Worm (Caenorhabditis elegans): ENCODE results near the gene dyf-19.
A peak's percentile ranks its signal among the peaks of the same experiment; 100 is the strongest.

The dyf-19 gene

DNA sequence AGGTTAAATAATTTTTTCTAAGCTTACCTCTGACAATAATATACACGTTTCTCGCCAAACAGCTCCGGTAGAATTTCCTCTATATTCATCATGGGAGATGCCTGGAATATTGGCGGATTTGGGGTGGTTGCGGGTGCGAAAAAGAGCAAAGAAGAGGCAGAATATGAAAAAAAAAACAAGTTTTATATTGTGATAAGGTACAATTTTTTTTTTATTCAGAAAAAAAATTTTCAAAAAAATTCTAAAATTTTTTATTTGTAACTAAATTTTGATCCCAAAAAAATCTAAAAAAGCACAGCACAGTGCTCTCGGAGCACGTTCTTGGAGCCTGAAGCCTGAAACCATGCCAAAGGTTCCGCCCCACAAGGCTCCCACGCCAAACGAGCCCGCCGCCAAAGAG, 30.3 kb downstream of the dyf-19 start, which contains the start of gene dmd-3:
TSS of gene dmd-3 (minus strand) at position 101 of the 400 bp plus-strand sequence.
- TF ChIP-seq ceh-83 (GFP tag; optimal IDR thresholded peaks at IDR 0.05) (no peak), drap-1 (GFP tag; optimal IDR thresholded peaks at IDR 0.05) (no peak)

DNA sequence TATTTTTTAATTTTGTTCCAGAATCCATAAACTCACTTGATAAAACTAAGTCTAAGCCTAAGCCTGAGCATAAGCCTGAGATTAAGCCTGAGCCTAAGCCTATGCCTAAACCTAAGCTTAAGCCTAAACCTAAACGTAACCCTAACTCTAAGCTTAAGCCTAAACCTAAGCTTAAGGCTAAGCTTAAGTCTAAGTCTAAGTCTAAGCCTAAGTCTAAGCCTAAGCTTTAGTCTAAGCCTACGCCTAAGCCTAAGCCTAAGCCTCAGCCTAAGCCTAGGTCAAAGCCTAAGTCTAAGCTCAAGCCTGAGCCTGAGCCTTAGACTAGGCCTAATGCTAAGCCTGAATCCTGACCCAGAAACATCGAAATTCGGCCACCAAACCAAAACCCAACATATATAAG, 39.7 kb downstream of the dyf-19 start:
- TF ChIP-seq mls-2 (tag; optimal IDR thresholded peaks at IDR 0.05): no peak
- no peak for TF ChIP-seq mep-1 (tag; optimal IDR thresholded peaks at IDR 0.05)
- TF ChIP-seq mab-5 (tag; optimal IDR thresholded peaks at IDR 0.05): no peak
- no peak for TF ChIP-seq lin-32 (GFP tag; optimal IDR thresholded peaks at IDR 0.05)
- no peak for TF ChIP-seq nhr-76 (tag; optimal IDR thresholded peaks at IDR 0.05)
- TF ChIP-seq ham-2 (GFP tag; optimal IDR thresholded peaks at IDR 0.05): no peak
- no peak for TF ChIP-seq unc-62 (GFP tag; optimal IDR thresholded peaks at IDR 0.05)
- no peak for TF ChIP-seq elt-3 (tag; optimal IDR thresholded peaks at IDR 0.05)

DNA sequence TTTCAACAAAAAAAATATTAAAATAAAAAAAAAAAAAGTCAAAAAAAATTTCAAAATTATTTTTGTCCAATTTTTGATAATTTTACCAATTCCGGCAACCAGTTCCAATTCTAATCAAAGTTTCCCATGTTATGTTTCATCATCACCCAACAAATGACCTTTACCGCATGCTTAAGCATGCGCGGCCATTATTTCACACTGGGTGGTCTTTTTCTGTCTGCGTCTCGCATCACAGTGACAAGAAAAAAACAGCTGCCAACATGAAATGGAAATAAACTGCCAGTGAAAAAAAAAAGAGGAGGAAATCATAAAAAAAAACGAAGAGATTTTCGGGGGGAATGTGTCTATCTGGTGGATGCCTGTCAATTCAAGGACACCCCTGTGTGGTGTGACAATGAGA, 41.5 kb downstream of the dyf-19 start:
- TF ChIP-seq hlh-1 (tag; optimal IDR thresholded peaks at IDR 0.05) (peak; percentile 16), nhr-28 (tag; optimal IDR thresholded peaks at IDR 0.05) (no peak)

DNA sequence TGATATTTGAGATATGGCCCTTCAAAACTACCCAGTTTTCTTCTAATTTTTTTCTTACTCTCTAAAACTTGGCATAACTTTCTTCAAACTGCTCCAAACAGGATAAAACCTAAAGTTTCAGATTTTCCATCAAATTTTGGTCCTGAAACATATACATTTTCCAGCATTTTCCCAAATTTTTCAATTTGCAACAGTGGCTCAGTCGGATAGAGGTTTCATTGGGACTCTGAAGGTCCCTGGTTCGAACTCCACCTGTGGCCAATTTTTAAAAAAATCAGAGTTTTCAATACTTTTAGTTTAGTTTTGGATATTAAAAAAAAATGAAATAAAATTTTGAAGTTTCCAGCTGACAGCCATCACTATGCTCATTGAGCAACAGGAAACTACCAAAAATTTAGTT, 42.9 kb downstream of the dyf-19 start:
- TF ChIP-seq nhr-12 (tag; optimal IDR thresholded peaks at IDR 0.05) (no peak), ceh-43 (GFP tag; optimal IDR thresholded peaks at IDR 0.05) (no peak), pha-4 (tag; optimal IDR thresholded peaks at IDR 0.05) (no peak), ham-2 (GFP tag; optimal IDR thresholded peaks at IDR 0.05) (no peak), bed-3 (GFP tag; optimal IDR thresholded peaks at IDR 0.05) (no peak), ceh-83 (GFP tag; optimal IDR thresholded peaks at IDR 0.05) (no peak), elt-1 (tag; optimal IDR thresholded peaks at IDR 0.05; ENCODE audit: borderline replicate concordance, insufficient read depth) (no peak), tbx-8 (GFP tag; optimal IDR thresholded peaks at IDR 0.05) (no peak), lsy-2 (tag; optimal IDR thresholded peaks at IDR 0.05) (no peak), zip-8 (tag; optimal IDR thresholded peaks at IDR 0.05) (no peak), sem-2 (GFP tag; optimal IDR thresholded peaks at IDR 0.05) (no peak), unc-62 (GFP tag; optimal IDR thresholded peaks at IDR 0.05) (no peak), lin-32 (GFP tag; optimal IDR thresholded peaks at IDR 0.05) (no peak), M03D4.4 (tag; optimal IDR thresholded peaks at IDR 0.05) (no peak), mep-1 (tag; optimal IDR thresholded peaks at IDR 0.05) (no peak), snpc-4 (tag; optimal IDR thresholded peaks at IDR 0.05) (no peak), elt-3 (tag; optimal IDR thresholded peaks at IDR 0.05) (no peak), flh-1 (GFP tag; optimal IDR thresholded peaks at IDR 0.05) (no peak), lin-13 (tag; optimal IDR thresholded peaks at IDR 0.05) (no peak), ztf-11 (tag; optimal IDR thresholded peaks at IDR 0.05) (no peak)

DNA sequence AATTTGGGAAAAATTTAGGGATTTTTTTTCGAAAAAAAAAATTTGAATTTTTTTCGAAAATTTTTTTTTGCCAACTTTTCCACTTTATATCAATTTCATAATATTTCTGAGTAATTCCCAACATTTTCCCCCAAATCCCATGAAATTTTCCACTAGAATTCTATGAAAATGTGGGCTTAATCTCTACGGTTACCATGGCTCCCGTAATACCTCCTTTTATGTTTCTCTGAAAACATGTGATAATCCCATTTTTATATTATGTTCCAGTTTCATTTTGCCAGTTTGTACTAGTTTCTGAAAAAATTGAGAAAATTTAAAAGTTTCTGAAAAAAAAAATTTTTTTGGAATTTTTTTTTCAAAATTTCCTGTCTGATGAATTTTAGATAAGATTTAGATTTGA, 43.4 kb downstream of the dyf-19 start:
- no peak for TF ChIP-seq sem-2 (GFP tag; optimal IDR thresholded peaks at IDR 0.05)

DNA sequence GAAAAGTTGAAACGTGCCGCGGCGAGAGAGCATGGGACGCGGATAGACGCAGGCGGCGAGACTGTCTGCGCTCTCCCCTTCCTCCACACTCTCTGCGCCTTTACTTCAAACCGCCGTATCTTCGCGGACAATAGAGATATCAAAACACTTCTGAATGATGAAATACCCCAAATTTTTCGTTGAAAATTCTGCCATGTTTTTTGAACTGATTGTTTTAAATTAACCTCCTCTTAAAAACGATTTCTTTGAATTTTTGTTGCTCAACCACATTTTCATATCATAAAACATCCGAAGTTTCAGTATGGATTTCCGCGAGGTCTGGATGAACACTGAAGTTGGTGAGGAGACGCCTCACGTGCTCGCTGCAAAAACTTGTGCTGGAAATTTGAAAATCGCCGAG, 45.1 kb downstream of the dyf-19 start, which contains the start of gene Y43F8C.11:
TSS of gene Y43F8C.11 (plus strand) at position 301 of the 400 bp plus-strand sequence.
- TF ChIP-seq snpc-4 (tag; optimal IDR thresholded peaks at IDR 0.05) (no peak), unc-39 (tag; optimal IDR thresholded peaks at IDR 0.05) (no peak)

DNA sequence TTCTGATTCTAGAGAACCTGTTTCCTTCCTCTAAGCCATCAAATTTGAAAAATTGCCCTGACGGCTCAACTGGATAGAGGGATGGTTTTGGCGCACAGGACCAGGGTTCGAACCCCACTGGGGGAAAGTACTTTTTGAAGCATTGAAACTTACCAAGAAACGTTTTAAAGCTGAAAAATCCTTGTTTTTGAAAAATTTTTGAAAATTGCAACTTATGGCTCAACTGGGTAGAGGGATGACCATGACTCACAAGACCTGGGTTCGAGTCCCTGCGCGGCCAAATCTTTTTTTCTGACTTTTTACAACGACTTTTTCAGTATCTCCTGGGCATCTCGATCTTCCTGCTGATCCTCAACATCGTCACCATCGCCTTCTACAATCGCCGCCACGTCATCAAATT, 46.0 kb downstream of the dyf-19 start:
- no peak for TF ChIP-seq hlh-1 (tag; optimal IDR thresholded peaks at IDR 0.05)
- TF ChIP-seq flh-1 (GFP tag; optimal IDR thresholded peaks at IDR 0.05): no peak
- TF ChIP-seq tbx-8 (GFP tag; optimal IDR thresholded peaks at IDR 0.05): no peak
- TF ChIP-seq mls-2 (tag; optimal IDR thresholded peaks at IDR 0.05): no peak

DNA sequence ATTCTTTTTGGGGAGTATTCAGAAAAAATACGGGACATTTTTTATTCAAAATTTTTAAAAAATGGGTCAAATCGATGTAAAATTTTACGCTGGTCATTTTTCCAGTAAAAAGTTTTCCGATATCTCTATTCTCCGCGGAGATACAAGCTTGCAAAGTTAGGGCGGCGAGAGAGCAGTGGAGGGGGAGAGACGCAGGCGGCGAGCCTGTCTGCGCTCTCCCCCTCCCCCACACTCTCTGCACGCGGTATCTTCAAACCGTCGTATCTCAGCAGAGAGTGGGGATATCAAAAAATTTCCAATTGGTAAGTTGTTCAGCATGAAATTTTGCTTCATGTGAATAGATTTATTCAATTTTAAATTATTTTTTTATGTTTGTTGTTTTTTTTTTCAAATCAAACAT, 47.0 kb downstream of the dyf-19 start:
- no peak for TF ChIP-seq ces-1 (GFP tag; optimal IDR thresholded peaks at IDR 0.05)
- no peak for TF ChIP-seq sptf-1 (tag; optimal IDR thresholded peaks at IDR 0.05)
- TF ChIP-seq nhr-12 (tag; optimal IDR thresholded peaks at IDR 0.05): no peak
- no peak for TF ChIP-seq drap-1 (GFP tag; optimal IDR thresholded peaks at IDR 0.05)
- no peak for TF ChIP-seq mls-2 (tag; optimal IDR thresholded peaks at IDR 0.05)
- no peak for TF ChIP-seq flh-1 (GFP tag; optimal IDR thresholded peaks at IDR 0.05)
- no peak for TF ChIP-seq blmp-1 (tag; optimal IDR thresholded peaks at IDR 0.05)
- no peak for TF ChIP-seq ceh-43 (GFP tag; optimal IDR thresholded peaks at IDR 0.05)
- no peak for TF ChIP-seq ztf-11 (tag; optimal IDR thresholded peaks at IDR 0.05)
- no peak for TF ChIP-seq unc-62 (GFP tag; optimal IDR thresholded peaks at IDR 0.05)
- no peak for TF ChIP-seq tbx-8 (GFP tag; optimal IDR thresholded peaks at IDR 0.05)
- TF ChIP-seq lin-32 (GFP tag; optimal IDR thresholded peaks at IDR 0.05): no peak
- no peak for TF ChIP-seq cnd-1 (tag; optimal IDR thresholded peaks at IDR 0.05)
- no peak for TF ChIP-seq mep-1 (tag; optimal IDR thresholded peaks at IDR 0.05)
- TF ChIP-seq pha-4 (tag; optimal IDR thresholded peaks at IDR 0.05): no peak

Data from whole organism, mixed stage, embryonic.